Worm (Caenorhabditis elegans) whole organism, young adult: ENCODE data around the gene T04B2.8.
"Not testable (repeated sequence)": the region's sequence is repeated elsewhere in the genome, so short reads cannot be mapped to it uniquely, and the experiment has no call there.

ENCODE experiments used
- B0261.1 ChIP-seq: sonication (generic microtip); optimal IDR thresholded peaks from 2 replicates; lab custom pipeline; 2016; ENCODE audit warnings: mild to moderate bottlenecking, missing genetic modification characterization, moderate library complexity, missing compliant biosample characterization
- F10E7.11 ChIP-seq: sonication (generic microtip); optimal IDR thresholded peaks from 2 replicates; lab custom pipeline; 2017; ENCODE audit warnings: mild to moderate bottlenecking, missing genetic modification characterization, moderate library complexity, missing compliant biosample characterization
- F23B12.7 ChIP-seq: sonication (generic microtip); optimal IDR thresholded peaks from 2 replicates; lab custom pipeline; 2017; ENCODE audit warnings: missing genetic modification characterization, mild to moderate bottlenecking, missing compliant biosample characterization, antibody characterized with exemption, moderate library complexity; ENCODE audit not compliant: insufficient read depth
- F55B11.4 ChIP-seq: sonication (generic microtip); optimal IDR thresholded peaks from 2 replicates; lab custom pipeline; 2016; ENCODE audit warnings: missing compliant biosample characterization, missing genetic modification characterization, borderline replicate concordance; ENCODE audit not compliant: insufficient read depth
- K11D2.4 ChIP-seq: fragments of 200-800 bp; sonication (Bioruptor generic); IDR thresholded peaks from 2 replicates; pipeline ENCODE4 v1.3.6; 2022; ENCODE audit warnings: missing genetic modification reagents, missing genetic modification characterization, missing compliant biosample characterization
- K12H6.12 ChIP-seq: fragments of 200-800 bp; sonication (Bioruptor generic); optimal IDR thresholded peaks from 2 replicates; lab custom pipeline; 2018; ENCODE audit warnings: mild to moderate bottlenecking, missing genetic modification characterization, missing compliant biosample characterization
- T07F8.4 ChIP-seq: sonication (generic microtip); optimal IDR thresholded peaks from 2 replicates; lab custom pipeline; 2016; ENCODE audit warnings: mild to moderate bottlenecking, missing genetic modification characterization, moderate library complexity, missing compliant biosample characterization
- Y53G8AR.9 ChIP-seq: fragments of 200-800 bp; sonication (Bioruptor generic); conservative IDR thresholded peaks from 2 replicates; pipeline ENCODE4 v1.3.6; 2022; ENCODE audit warnings: missing genetic modification reagents, missing genetic modification characterization, missing compliant biosample characterization
- atf-7 ChIP-seq: sonication (generic microtip); optimal IDR thresholded peaks from 2 replicates; lab custom pipeline; 2017; ENCODE audit warnings: mild to moderate bottlenecking, missing genetic modification characterization, missing compliant biosample characterization
- bed-2 ChIP-seq: fragments of 200-800 bp; sonication (Bioruptor generic); IDR thresholded peaks from 2 replicates; pipeline ENCODE4 v1.3.6; 2022; ENCODE audit warnings: missing genetic modification reagents, missing genetic modification characterization, missing compliant biosample characterization
- ccch-3 ChIP-seq: fragments of 200-800 bp; sonication (Bioruptor generic); optimal IDR thresholded peaks from 2 replicates; lab custom pipeline; 2018; ENCODE audit warnings: mild to moderate bottlenecking, missing genetic modification characterization, missing compliant biosample characterization
- cebp-1 ChIP-seq, 2 experiments: fragments of 200-800 bp in 1 of 2; sonication (Bioruptor generic) in 1 of 2; sonication (generic microtip) in 1 of 2; IDR thresholded peaks in 1 of 2; optimal IDR thresholded peaks in 1 of 2; 2 replicates each; pipeline versions ENCODE4 v1.3.6 to Lab custom; 2017 to 2022; ENCODE audit warnings: missing compliant biosample characterization in 2 of 2, missing genetic modification characterization in 2 of 2, mild to moderate bottlenecking in 1 of 2, missing genetic modification reagents in 1 of 2, moderate library complexity in 1 of 2
- efl-1 ChIP-seq: fragments of 150-350 bp; optimal IDR thresholded peaks from 2 replicates; lab custom pipeline; 2014; ENCODE audit warnings: missing biosample characterization, missing genetic modification reagents, missing genetic modification characterization
- ets-4 ChIP-seq: fragments of 200-800 bp; sonication (Bioruptor generic); optimal IDR thresholded peaks from 2 replicates; lab custom pipeline; 2018; ENCODE audit warnings: mild to moderate bottlenecking, missing genetic modification characterization, missing compliant biosample characterization
- gei-17 ChIP-seq: fragments of 200-800 bp; sonication (Bioruptor generic); optimal IDR thresholded peaks from 2 replicates; lab custom pipeline; 2018; ENCODE audit warnings: mild to moderate bottlenecking, missing genetic modification characterization, missing compliant biosample characterization
- him-1 ChIP-seq: sonication (generic microtip); optimal IDR thresholded peaks from 2 replicates; lab custom pipeline; 2016; ENCODE audit warnings: missing genotype, missing genetic modification reagents, missing genetic modification characterization, missing compliant biosample characterization
- hlh-12 ChIP-seq: sonication (generic microtip); optimal IDR thresholded peaks from 2 replicates; lab custom pipeline; 2016; ENCODE audit warnings: missing genetic modification characterization, missing compliant biosample characterization
- hmg-20 ChIP-seq: fragments of 200-800 bp; sonication (Bioruptor generic); IDR thresholded peaks from 2 replicates; pipeline ENCODE4 v1.3.6; 2022; ENCODE audit warnings: missing genetic modification reagents, missing genetic modification characterization, missing compliant biosample characterization
- lin-40 ChIP-seq: sonication (generic microtip); optimal IDR thresholded peaks from 2 replicates; lab custom pipeline; 2016; ENCODE audit warnings: missing genetic modification characterization, mild to moderate bottlenecking, missing compliant biosample characterization, missing genotype, missing genetic modification reagents
- lin-54 ChIP-seq: fragments of 200-800 bp; sonication (Bioruptor generic); optimal IDR thresholded peaks from 2 replicates; lab custom pipeline; 2018; ENCODE audit warnings: mild to moderate bottlenecking, missing genetic modification characterization, missing compliant biosample characterization
- lir-1 ChIP-seq: fragments of 200-800 bp; sonication (Bioruptor generic); conservative IDR thresholded peaks from 2 replicates; pipeline ENCODE4 v1.3.6; 2022; ENCODE audit warnings: missing genetic modification reagents, missing genetic modification characterization, missing compliant biosample characterization
- madf-10 ChIP-seq: sonication (generic microtip); optimal IDR thresholded peaks from 2 replicates; lab custom pipeline; 2016; ENCODE audit warnings: mild to moderate bottlenecking, missing genetic modification characterization, missing compliant biosample characterization
- mcd-1 ChIP-seq: fragments of 200-800 bp; sonication (Bioruptor generic); IDR thresholded peaks from 2 replicates; pipeline ENCODE4 v1.3.6; 2022; ENCODE audit warnings: missing genetic modification reagents, missing genetic modification characterization, missing compliant biosample characterization
- mel-28 ChIP-seq: sonication (generic microtip); optimal IDR thresholded peaks from 2 replicates; lab custom pipeline; 2016; ENCODE audit warnings: borderline replicate concordance, mild to moderate bottlenecking, missing genetic modification characterization, missing compliant biosample characterization
- mxl-1 ChIP-seq: sonication (generic microtip); optimal IDR thresholded peaks from 2 replicates; lab custom pipeline; 2016; ENCODE audit warnings: missing genetic modification characterization, missing compliant biosample characterization
- nfya-2 ChIP-seq: fragments of 200-800 bp; sonication (Bioruptor generic); IDR thresholded peaks from 2 replicates; pipeline ENCODE4 v1.3.6; 2022; ENCODE audit warnings: missing genetic modification reagents, missing genetic modification characterization, missing compliant biosample characterization
- nfyb-1 ChIP-seq: fragments of 200-800 bp; sonication (Bioruptor generic); IDR thresholded peaks from 2 replicates; pipeline ENCODE4 v1.3.6; 2022; ENCODE audit warnings: missing genetic modification reagents, missing genetic modification characterization, missing compliant biosample characterization
- nhr-27 ChIP-seq: fragments of 200-800 bp; sonication (Bioruptor generic); optimal IDR thresholded peaks from 2 replicates; lab custom pipeline; 2018; ENCODE audit warnings: mild to moderate bottlenecking, missing genetic modification characterization, moderate library complexity, missing compliant biosample characterization
- pbrm-1 ChIP-seq: fragments of 200-800 bp; sonication (Bioruptor generic); IDR thresholded peaks from 2 replicates; pipeline ENCODE4 v1.3.6; 2022; ENCODE audit warnings: missing genetic modification reagents, missing genetic modification characterization, missing compliant biosample characterization
- rcor-1 ChIP-seq: fragments of 200-800 bp; sonication (Bioruptor generic); IDR thresholded peaks from 2 replicates; pipeline ENCODE4 v1.3.6; 2022; ENCODE audit warnings: missing genetic modification reagents, missing genetic modification characterization, missing compliant biosample characterization
- rec-8 ChIP-seq, 2 experiments: sonication (generic microtip); optimal IDR thresholded peaks; 2 replicates each; lab custom pipeline; 2016; ENCODE audit warnings: mild to moderate bottlenecking in 2 of 2, missing genetic modification characterization in 2 of 2, missing genetic modification reagents in 2 of 2, missing genotype in 2 of 2, missing biosample characterization in 1 of 2, missing compliant biosample characterization in 1 of 2, moderate library complexity in 1 of 2
- sdz-38 ChIP-seq: sonication (generic microtip); optimal IDR thresholded peaks from 2 replicates; lab custom pipeline; 2016; ENCODE audit warnings: missing genotype, missing genetic modification characterization, missing compliant biosample characterization
- snpc-1.1 ChIP-seq: sonication (generic microtip); optimal IDR thresholded peaks from 2 replicates; lab custom pipeline; 2017; ENCODE audit warnings: missing genetic modification characterization, mild to moderate bottlenecking, missing compliant biosample characterization, antibody characterized with exemption, moderate library complexity, missing genotype, missing genetic modification reagents; ENCODE audit not compliant: insufficient read depth
- snpc-4 ChIP-seq, 5 experiments: fragments of 150-350 bp in 1 of 5; sonication (generic microtip) in 4 of 5; optimal IDR thresholded peaks; 2 replicates each; lab custom pipeline; 2014 to 2018; ENCODE audit warnings: missing genetic modification characterization in 5 of 5, missing biosample characterization in 3 of 5, antibody characterized with exemption in 2 of 5, mild to moderate bottlenecking in 2 of 5, missing compliant biosample characterization in 2 of 5, missing genotype in 2 of 5, moderate library complexity in 2 of 5, missing genetic modification reagents in 1 of 5
- sptf-2 ChIP-seq: fragments of 200-800 bp; sonication (Bioruptor generic); optimal IDR thresholded peaks from 2 replicates; lab custom pipeline; 2018; ENCODE audit warnings: mild to moderate bottlenecking, missing genetic modification characterization, missing compliant biosample characterization
- tbp1 ChIP-seq: fragments of 200-800 bp; sonication (Bioruptor generic); optimal IDR thresholded peaks from 2 replicates; lab custom pipeline; 2018; ENCODE audit warnings: mild to moderate bottlenecking, missing genetic modification characterization, missing compliant biosample characterization
- tlf-1 ChIP-seq: fragments of 200-800 bp; sonication (Bioruptor generic); optimal IDR thresholded peaks from 2 replicates; lab custom pipeline; 2018; ENCODE audit warnings: mild to moderate bottlenecking, missing genetic modification characterization, missing compliant biosample characterization
- zim-3 ChIP-seq: sonication (generic microtip); optimal IDR thresholded peaks from 2 replicates; lab custom pipeline; 2017; ENCODE audit warnings: mild to moderate bottlenecking, missing genetic modification characterization, moderate library complexity, missing compliant biosample characterization
- ztf-26 ChIP-seq: sonication (generic microtip); optimal IDR thresholded peaks from 2 replicates; lab custom pipeline; 2017; ENCODE audit warnings: missing genetic modification characterization, missing compliant biosample characterization
- ztf-3 ChIP-seq: fragments of 200-800 bp; sonication (Bioruptor generic); optimal IDR thresholded peaks from 2 replicates; lab custom pipeline; 2018; ENCODE audit warnings: mild to moderate bottlenecking, missing genetic modification characterization, missing compliant biosample characterization

The T04B2.8 gene

DNA sequence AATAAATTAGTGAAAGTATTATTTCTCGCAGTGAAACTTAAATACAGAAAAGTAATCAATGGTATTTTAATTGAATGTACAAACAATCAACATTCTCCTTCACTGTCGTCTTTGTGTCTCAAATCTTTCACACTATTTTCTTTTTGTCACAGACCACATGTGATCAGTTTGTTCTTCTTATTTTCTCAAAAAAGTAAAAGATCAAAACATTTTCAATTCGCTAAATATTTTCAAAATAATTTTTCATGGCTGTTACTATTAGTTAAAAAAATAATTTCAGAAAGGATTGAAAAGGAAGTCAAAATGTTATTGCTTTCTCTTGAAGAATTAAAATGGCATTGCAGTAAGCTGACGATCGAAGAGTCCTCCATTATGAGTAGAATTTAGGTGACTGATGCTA, 10.2 kb downstream of the T04B2.8 start, which contains the start of gene dhs-31:
TSS of gene dhs-31 (minus strand) at position 101 of the 400 bp plus-strand sequence.
- TF ChIP-seq cebp-1 (GFP tag; IDR thresholded peaks at IDR 0.05; lab: Robert Waterston, UW) (no peak), cebp-1 (tag; optimal IDR thresholded peaks at IDR 0.05; lab: Kevin White, UChicago) (no peak), K12H6.12 (tag; lab: Kevin White, UChicago) (no peak), T07F8.4 (no peak), bed-2 (no peak), rcor-1 (no peak)

DNA sequence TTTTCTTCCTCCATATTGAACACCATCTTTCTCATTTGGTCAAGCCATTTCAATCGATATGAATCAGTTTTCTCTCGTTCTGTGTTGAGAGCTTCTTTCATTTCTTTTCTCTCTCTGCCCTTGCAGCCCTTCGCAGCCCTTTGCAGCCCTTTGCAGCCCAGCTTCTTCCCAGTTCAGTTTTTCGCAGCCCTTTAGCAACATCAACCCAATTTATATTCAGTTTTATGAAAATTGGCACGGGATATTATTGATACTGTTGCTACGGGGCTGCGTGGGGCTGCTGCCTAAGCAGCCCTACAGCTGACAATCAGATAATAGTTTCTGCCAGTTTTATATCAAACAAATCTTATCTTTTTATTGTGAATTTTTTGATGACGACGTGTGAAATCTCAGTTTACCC, 14.0 kb downstream of the T04B2.8 start, which contains the start of gene F44D12.10:
TSS of gene F44D12.10 (minus strand) at position 101 of the 400 bp plus-strand sequence.
- TF ChIP-seq B0261.1 (tag; lab: Kevin White, UChicago) (no peak), F10E7.11 (no peak), nfya-2 (no peak), hlh-12 (tag; lab: Kevin White, UChicago) (no peak)
- TF ChIP-seq, all 124 proteins: peak for 0

DNA sequence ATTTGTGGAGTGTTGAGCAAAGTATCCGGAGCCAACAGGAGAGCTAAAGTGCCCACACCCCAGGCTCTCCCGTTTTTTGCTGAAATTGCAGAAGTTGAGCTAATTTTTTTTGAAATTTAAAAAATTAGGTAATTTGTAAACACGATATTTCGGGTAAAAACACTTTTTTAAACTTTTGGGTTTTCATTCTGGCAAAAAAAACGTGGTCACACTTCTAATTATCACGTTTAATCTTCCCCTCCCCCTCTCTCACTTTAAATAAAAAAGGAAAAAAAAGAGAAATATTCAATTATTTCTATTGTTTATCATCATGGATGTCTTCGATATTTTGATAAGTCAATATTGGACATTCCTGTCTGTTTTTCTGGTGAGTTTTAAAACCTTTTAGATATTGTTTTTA, 17.9 kb downstream of the T04B2.8 start, which contains the start of gene F44D12.6:
TSS of gene F44D12.6 (plus strand) at position 301 of the 400 bp plus-strand sequence.
- TF ChIP-seq tlf-1 (no peak), snpc-1.1 (tag; lab: Kevin White, UChicago) (no peak), gei-17 (GFP tag; lab: Kevin White, UChicago) (no peak), hlh-12 (tag; lab: Kevin White, UChicago) (no peak), Y53G8AR.9 (GFP tag; lab: Robert Waterston, UW) (no peak), mxl-1 (tag; lab: Kevin White, UChicago) (no peak), ets-4 (GFP tag; lab: Kevin White, UChicago) (no peak), mel-28 (no peak), sptf-2 (GFP tag; lab: Kevin White, UChicago) (no peak), atf-7 (tag; lab: Kevin White, UChicago) (no peak), lin-54 (GFP tag; lab: Kevin White, UChicago) (no peak), tbp1 (GFP tag; lab: Kevin White, UChicago) (no peak)

DNA sequence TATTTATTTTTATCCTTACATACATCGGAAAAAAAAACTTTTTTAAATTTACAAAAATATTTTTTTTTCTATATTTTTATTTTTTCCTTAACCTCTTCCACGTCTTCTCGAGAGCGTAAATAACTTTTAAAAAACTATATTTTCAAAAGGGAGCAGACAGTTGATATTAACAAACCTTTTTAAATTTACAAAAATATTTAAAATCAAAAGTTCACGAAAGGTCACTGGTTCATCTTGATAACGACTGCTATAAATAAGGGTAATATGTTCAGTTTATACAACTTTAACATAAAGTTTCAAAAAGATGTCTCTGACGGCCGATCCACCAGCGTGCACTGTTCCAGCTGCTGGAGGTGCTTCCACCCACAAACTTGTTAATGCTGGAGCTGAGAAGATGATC, 22.2 kb downstream of the T04B2.8 start, which contains the start of the genes F44D12.16 and msd-2:
TSS of gene F44D12.16 (plus strand) at position 301 of the 400 bp plus-strand sequence.
TSS of gene msd-2 (plus strand) at position 305 of the 400 bp plus-strand sequence.
- not testable (repeated sequence) for TF ChIP-seq ztf-3 (GFP tag; lab: Kevin White, UChicago); mcd-1 (GFP tag; lab: Robert Waterston, UW); hmg-20

DNA sequence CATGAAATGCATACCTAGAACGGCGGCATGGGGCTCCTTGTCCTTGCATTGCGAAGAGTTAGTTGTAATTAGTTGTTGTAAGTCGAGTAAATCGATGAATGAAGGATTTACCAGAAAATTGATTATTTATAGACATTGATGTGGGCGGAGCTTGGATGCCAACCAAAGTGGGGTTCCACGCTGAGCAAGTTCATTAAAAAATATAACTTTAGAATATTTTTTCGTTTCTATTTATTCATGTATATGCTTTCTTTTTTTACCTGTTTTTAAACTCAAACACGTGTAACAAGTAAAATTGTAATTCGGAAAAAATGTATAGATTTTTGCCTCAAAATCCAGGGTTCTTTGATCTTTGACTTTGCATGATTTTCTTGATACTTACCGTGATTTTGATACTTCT, 23.4 kb downstream of the T04B2.8 start, which contains the start of gene gipc-2:
TSS of gene gipc-2 (minus strand) at position 101 of the 400 bp plus-strand sequence.
- TF ChIP-seq lin-40: no peak
- TF ChIP-seq madf-10 (tag; lab: Kevin White, UChicago): no peak
- TF ChIP-seq ccch-3 (GFP tag; lab: Kevin White, UChicago): no peak
- no peak for TF ChIP-seq rec-8 (tag; optimal IDR thresholded peaks at IDR 0.05; lab: Kevin White, UChicago)
- no peak for TF ChIP-seq F10E7.11
- no peak for TF ChIP-seq efl-1 (GFP tag; lab: Kevin White, UChicago)
- no peak for TF ChIP-seq nfyb-1 (GFP tag; lab: Robert Waterston, UW)
- TF ChIP-seq him-1 (tag; lab: Kevin White, UChicago): no peak
- no peak for TF ChIP-seq K11D2.4
- no peak for TF ChIP-seq lir-1 (GFP tag; lab: Robert Waterston, UW)
- no peak for TF ChIP-seq F23B12.7 (tag; lab: Kevin White, UChicago)
- TF ChIP-seq zim-3 (tag; lab: Kevin White, UChicago): no peak
- no peak for TF ChIP-seq pbrm-1 (GFP tag; lab: Robert Waterston, UW)
- TF ChIP-seq sdz-38 (tag; lab: Kevin White, UChicago): no peak
- no peak for TF ChIP-seq B0261.1 (tag; lab: Kevin White, UChicago)
- no peak for TF ChIP-seq K12H6.12 (tag; lab: Kevin White, UChicago)
- no peak for TF ChIP-seq nhr-27 (tag; lab: Kevin White, UChicago)
- TF ChIP-seq F55B11.4 (tag; lab: Kevin White, UChicago): no peak
- no peak for TF ChIP-seq ztf-26
- TF ChIP-seq snpc-4 (GFP tag; optimal IDR thresholded peaks at IDR 0.05; lab: Kevin White, UChicago): no peak
- TF ChIP-seq snpc-4 (tag; optimal IDR thresholded peaks at IDR 0.05; lab: Kevin White, UChicago): no peak
- TF ChIP-seq, all 124 proteins: peak for 0
